Worm (Caenorhabditis elegans) whole organism, L3 larva: ENCODE measurements around the gene K08F9.1.

ENCODE experiments used
- R02D3.7 ChIP-seq: fragments of 150-350 bp; optimal IDR thresholded peaks from 2 replicates; lab custom pipeline; 2014; ENCODE audit warnings: missing biosample characterization, missing genetic modification characterization
- ceh-16 ChIP-seq: sonication (generic microtip); optimal IDR thresholded peaks from 2 replicates; lab custom pipeline; 2017; ENCODE audit warnings: missing biosample characterization, missing genetic modification characterization
- ceh-28 ChIP-seq: fragments of 150-350 bp; optimal IDR thresholded peaks from 2 replicates; lab custom pipeline; 2014; ENCODE audit warnings: missing biosample characterization, missing genetic modification reagents, missing genetic modification characterization
- egl-27 ChIP-seq: sonication (generic microtip); optimal IDR thresholded peaks from 4 replicates; lab custom pipeline; 2017; ENCODE audit warnings: missing biosample characterization, missing genetic modification reagents, missing genetic modification characterization
- hmg-11 ChIP-seq: sonication (generic microtip); optimal IDR thresholded peaks from 2 replicates; lab custom pipeline; 2016; ENCODE audit warnings: missing genetic modification characterization, missing compliant biosample characterization
- mdl-1 ChIP-seq: fragments of 150-350 bp; optimal IDR thresholded peaks from 2 replicates; lab custom pipeline; 2014; ENCODE audit warnings: missing biosample characterization, missing genetic modification characterization
- nhr-237 ChIP-seq: fragments of 150-350 bp; optimal IDR thresholded peaks from 2 replicates; lab custom pipeline; 2014; ENCODE audit warnings: missing biosample characterization, missing genetic modification characterization
- nhr-28 ChIP-seq: fragments of 150-350 bp; optimal IDR thresholded peaks from 2 replicates; lab custom pipeline; 2014; ENCODE audit warnings: missing biosample characterization, missing genetic modification characterization
- pha-4 ChIP-seq: fragments of 150-350 bp; optimal IDR thresholded peaks from 2 replicates; lab custom pipeline; 2014; ENCODE audit warnings: missing biosample characterization, missing genetic modification reagents, missing genetic modification characterization
- sea-2 ChIP-seq: fragments of 150-350 bp; sonication (generic microtip); optimal IDR thresholded peaks from 4 replicates; lab custom pipeline; 2014; ENCODE audit warnings: missing biosample characterization, missing genetic modification reagents, missing genetic modification characterization
- unc-39 ChIP-seq: sonication (generic microtip); optimal IDR thresholded peaks from 4 replicates; lab custom pipeline; 2017; ENCODE audit warnings: missing biosample characterization, missing genetic modification characterization

DNA sequence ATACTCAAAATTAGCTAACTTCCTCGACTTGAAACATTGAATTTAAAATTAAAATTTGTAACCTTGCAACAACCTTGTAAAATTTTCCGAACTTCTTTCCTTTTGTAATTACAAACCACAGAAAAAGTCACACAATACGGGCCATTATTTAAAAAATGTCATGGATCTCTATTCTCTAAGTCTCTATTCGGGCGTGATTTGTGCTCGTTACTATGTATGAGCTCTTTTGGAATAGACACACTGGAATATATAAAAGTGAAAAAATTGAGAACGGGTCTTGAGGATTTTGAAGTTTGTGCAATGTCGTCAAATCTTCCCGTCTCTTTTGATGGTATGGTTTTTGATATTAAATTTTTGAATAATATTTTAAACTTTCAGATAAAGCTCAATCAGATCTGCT, 15.2 kb downstream of the K08F9.1 start, which contains the start of gene srr-7:
- no peak for TF ChIP-seq unc-39 (tag; lab: Kevin White, UChicago)
- TF ChIP-seq hmg-11 (tag; lab: Kevin White, UChicago), result no peak
- TF ChIP-seq egl-27 (tag; lab: Kevin White, UChicago), result no peak
- no peak for TF ChIP-seq ceh-28 (tag; lab: Kevin White, UChicago)
- TF ChIP-seq nhr-237 (tag; lab: Kevin White, UChicago), result no peak
- TF ChIP-seq nhr-28 (tag; lab: Kevin White, UChicago), result no peak
- no peak for TF ChIP-seq sea-2 (GFP tag; lab: Kevin White, UChicago)
- TF ChIP-seq ceh-16 (tag; lab: Kevin White, UChicago), result no peak
- TF ChIP-seq pha-4, result no peak
- TF ChIP-seq mdl-1 (tag; lab: Kevin White, UChicago), result no peak
- TF ChIP-seq R02D3.7 (tag; lab: Kevin White, UChicago), result no peak
